Fruit fly (Drosophila melanogaster) whole organism, prepupa: Measurements from ENCODE around the gene CG13760.

ENCODE experiments used
- Blimp-1 ChIP-seq: fragments of 200-800 bp; sonication (Bioruptor generic); optimal IDR thresholded peaks from 3 replicates; lab custom pipeline; 2017; ENCODE audit warnings: missing biosample characterization, missing genetic modification characterization, mild to moderate bottlenecking, moderate library complexity, missing genetic modification reagents
- CG10631 ChIP-seq: fragments of 200-800 bp; sonication (Bioruptor generic); optimal IDR thresholded peaks from 2 replicates; lab custom pipeline; 2016; ENCODE audit warnings: missing biosample characterization, missing genetic modification characterization
- CG10669 ChIP-seq: fragments of 200-800 bp; sonication (Bioruptor generic); optimal IDR thresholded peaks from 3 replicates; lab custom pipeline; 2018; ENCODE audit warnings: missing biosample characterization, mild to moderate bottlenecking, missing genetic modification characterization, moderate library complexity
- CG11762 ChIP-seq: fragments of 200-800 bp; sonication (Bioruptor generic); optimal IDR thresholded peaks from 3 replicates; lab custom pipeline; 2016; ENCODE audit warnings: missing biosample characterization, missing genetic modification characterization; ENCODE audit not compliant: insufficient read depth
- CG15336 ChIP-seq: fragments of 200-800 bp; sonication (Bioruptor generic); IDR thresholded peaks from 2 replicates; pipeline ENCODE4 v1.3.6; 2022; ENCODE audit warnings: missing biosample characterization, missing genetic modification characterization
- CG1621 ChIP-seq: fragments of 200-800 bp; sonication (Bioruptor generic); optimal IDR thresholded peaks from 3 replicates; lab custom pipeline; 2018; ENCODE audit warnings: missing biosample characterization, mild to moderate bottlenecking, missing genetic modification characterization
- CG16779 ChIP-seq: fragments of 200-800 bp; sonication (Bioruptor generic); optimal IDR thresholded peaks from 3 replicates; lab custom pipeline; 2017; ENCODE audit warnings: missing biosample characterization, mild to moderate bottlenecking, missing genetic modification characterization
- CG31627 ChIP-seq: fragments of 200-800 bp; sonication (Bioruptor generic); optimal IDR thresholded peaks from 3 replicates; lab custom pipeline; 2016; ENCODE audit warnings: missing biosample characterization, missing genetic modification characterization
- CG32006 ChIP-seq: fragments of 200-800 bp; sonication (Bioruptor generic); optimal IDR thresholded peaks from 3 replicates; lab custom pipeline; 2017; ENCODE audit warnings: missing biosample characterization, mild to moderate bottlenecking, missing genetic modification characterization
- CG4318 ChIP-seq: fragments of 200-800 bp; sonication (Bioruptor generic); optimal IDR thresholded peaks from 3 replicates; lab custom pipeline; 2017; ENCODE audit warnings: missing biosample characterization, mild to moderate bottlenecking, missing genetic modification characterization
- CG6276 ChIP-seq: fragments of 200-800 bp; sonication (Bioruptor generic); optimal IDR thresholded peaks from 2 replicates; lab custom pipeline; 2017; ENCODE audit warnings: missing biosample characterization, mild to moderate bottlenecking, missing genetic modification characterization
- CG6792 ChIP-seq: fragments of 200-800 bp; sonication (Bioruptor generic); optimal IDR thresholded peaks from 3 replicates; lab custom pipeline; 2016; ENCODE audit warnings: missing biosample characterization, missing genetic modification characterization
- CG6854 ChIP-seq: fragments of 200-800 bp; sonication (Bioruptor generic); optimal IDR thresholded peaks from 2 replicates; lab custom pipeline; 2017; ENCODE audit warnings: missing biosample characterization, mild to moderate bottlenecking, missing genetic modification characterization
- CG7368 ChIP-seq: fragments of 200-800 bp; sonication (Bioruptor generic); optimal IDR thresholded peaks from 3 replicates; lab custom pipeline; 2016; ENCODE audit warnings: missing biosample characterization, missing genetic modification characterization
- CG8632 ChIP-seq: fragments of 200-800 bp; sonication (Bioruptor generic); optimal IDR thresholded peaks from 3 replicates; lab custom pipeline; 2016; ENCODE audit warnings: missing biosample characterization, missing genetic modification characterization
- CG9139 ChIP-seq: fragments of 200-800 bp; sonication (Bioruptor generic); optimal IDR thresholded peaks from 3 replicates; lab custom pipeline; 2017; ENCODE audit warnings: missing biosample characterization, mild to moderate bottlenecking, missing genetic modification characterization
- Eip75B ChIP-seq: fragments of 200-800 bp; sonication (Bioruptor generic); optimal IDR thresholded peaks from 3 replicates; lab custom pipeline; 2016; ENCODE audit warnings: missing biosample characterization, missing genetic modification characterization
- Eip78C ChIP-seq: fragments of 200-800 bp; sonication (Bioruptor generic); peaks from one replicate; lab custom pipeline; 2016; ENCODE audit warnings: missing biosample characterization, missing genetic modification characterization
- Eip93F ChIP-seq: fragments of 200-800 bp; sonication (Bioruptor generic); optimal IDR thresholded peaks from 2 replicates; lab custom pipeline; 2016; ENCODE audit warnings: missing biosample characterization, mild to moderate bottlenecking, missing genetic modification characterization
- Hr39 ChIP-seq: fragments of 200-800 bp; sonication (Bioruptor generic); optimal IDR thresholded peaks from 2 replicates; lab custom pipeline; 2016; ENCODE audit warnings: missing biosample characterization, missing genetic modification characterization
- OdsH ChIP-seq: fragments of 200-800 bp; sonication (Bioruptor generic); optimal IDR thresholded peaks from 3 replicates; lab custom pipeline; 2016; ENCODE audit warnings: missing biosample characterization, missing genetic modification characterization
- Sox102F ChIP-seq: fragments of 200-800 bp; sonication (Bioruptor generic); optimal IDR thresholded peaks from 2 replicates; lab custom pipeline; 2016; ENCODE audit warnings: missing biosample characterization, mild to moderate bottlenecking, missing genetic modification characterization
- Sox14 ChIP-seq: fragments of 200-800 bp; sonication (Bioruptor generic); optimal IDR thresholded peaks from 3 replicates; lab custom pipeline; 2016; ENCODE audit warnings: missing biosample characterization, missing genetic modification characterization
- Sox15 ChIP-seq: fragments of 200-800 bp; sonication (Bioruptor generic); optimal IDR thresholded peaks from 3 replicates; lab custom pipeline; 2016; ENCODE audit warnings: missing biosample characterization, missing genetic modification characterization
- achi ChIP-seq: fragments of 200-800 bp; sonication (Bioruptor generic); optimal IDR thresholded peaks from 3 replicates; lab custom pipeline; 2016; ENCODE audit warnings: missing biosample characterization, missing genetic modification characterization
- acj6 ChIP-seq: fragments of 200-800 bp; sonication (Bioruptor generic); optimal IDR thresholded peaks from 3 replicates; lab custom pipeline; 2016; ENCODE audit warnings: missing biosample characterization, missing genetic modification characterization
- dac ChIP-seq: fragments of 200-800 bp; sonication (Bioruptor generic); optimal IDR thresholded peaks from 2 replicates; lab custom pipeline; 2017; ENCODE audit warnings: missing biosample characterization, mild to moderate bottlenecking, missing genetic modification characterization
- dsx ChIP-seq: fragments of 200-800 bp; optimal IDR thresholded peaks from 3 replicates; lab custom pipeline; 2019; ENCODE audit warnings: missing biosample characterization, mild to moderate bottlenecking, missing genetic modification characterization, moderate library complexity; ENCODE audit not compliant: poor library complexity, severe bottlenecking
- eg ChIP-seq: fragments of 200-800 bp; sonication (Bioruptor generic); IDR thresholded peaks from 3 replicates; pipeline ENCODE4 v1.3.6; 2022; ENCODE audit warnings: missing biosample characterization, missing genetic modification characterization
- esn ChIP-seq: fragments of 200-800 bp; sonication (Bioruptor generic); optimal IDR thresholded peaks from 2 replicates; lab custom pipeline; 2016; ENCODE audit warnings: missing biosample characterization, mild to moderate bottlenecking, missing genetic modification characterization, moderate library complexity
- fd59A ChIP-seq: fragments of 200-800 bp; sonication (Bioruptor generic); optimal IDR thresholded peaks from 2 replicates; lab custom pipeline; 2017; ENCODE audit warnings: missing biosample characterization, mild to moderate bottlenecking, missing genetic modification characterization, missing genetic modification reagents
- fkh ChIP-seq: fragments of 200-800 bp; sonication (Bioruptor generic); optimal IDR thresholded peaks from 3 replicates; lab custom pipeline; 2017; ENCODE audit warnings: missing biosample characterization, mild to moderate bottlenecking, missing genetic modification characterization, moderate library complexity
- lz ChIP-seq: fragments of 200-800 bp; sonication (Bioruptor generic); optimal IDR thresholded peaks from 3 replicates; lab custom pipeline; 2016; ENCODE audit warnings: missing biosample characterization, missing genetic modification characterization
- net ChIP-seq: fragments of 200-800 bp; sonication (Bioruptor generic); optimal IDR thresholded peaks from 3 replicates; lab custom pipeline; 2016; ENCODE audit warnings: missing biosample characterization, missing genetic modification characterization
- salr ChIP-seq, 2 experiments: fragments of 200-800 bp; sonication (Bioruptor generic); optimal IDR thresholded peaks; 3 replicates each; lab custom pipeline; 2016 to 2018; ENCODE audit warnings: missing biosample characterization in 2 of 2, missing genetic modification characterization in 2 of 2, mild to moderate bottlenecking in 1 of 2
- spab ChIP-seq: fragments of 200-800 bp; sonication (Bioruptor generic); optimal IDR thresholded peaks from 2 replicates; lab custom pipeline; 2017; ENCODE audit warnings: missing biosample characterization, mild to moderate bottlenecking, missing genetic modification characterization, missing genetic modification reagents
- ss ChIP-seq, 2 experiments: fragments of 200-800 bp; sonication (Bioruptor generic); optimal IDR thresholded peaks; 2 replicates in 1 of 2; 3 replicates in 1 of 2; lab custom pipeline; 2017 to 2018; ENCODE audit warnings: mild to moderate bottlenecking in 2 of 2, missing biosample characterization in 2 of 2, missing genetic modification characterization in 2 of 2, moderate library complexity in 1 of 2
- svp ChIP-seq: fragments of 200-800 bp; sonication (Bioruptor generic); peaks from one replicate; lab custom pipeline; 2016; ENCODE audit warnings: missing biosample characterization, missing genetic modification characterization
- topi ChIP-seq: fragments of 200-800 bp; sonication (Bioruptor generic); optimal IDR thresholded peaks from 3 replicates; lab custom pipeline; 2016; ENCODE audit warnings: missing biosample characterization, missing genetic modification characterization
- vri ChIP-seq: fragments of 200-800 bp; sonication (Bioruptor generic); optimal IDR thresholded peaks from 3 replicates; lab custom pipeline; 2016; ENCODE audit warnings: missing biosample characterization, mild to moderate bottlenecking, missing genetic modification characterization

Gene CG13760

dm6 chrX:2545328-2545758 lies 40.2 kb downstream of the CG13760 start, which contains the start of gene trol (continued):
- TF ChIP-seq Eip93F (no peak), CG10669 (GFP tag; lab: Kevin White, UChicago) (no peak), CG31627 (GFP tag; lab: Kevin White, UChicago) (no peak), CG7368 (no peak), Hr39 (GFP tag; lab: Kevin White, UChicago) (no peak), CG11762 (no peak), Eip78C (GFP tag; lab: Kevin White, UChicago) (peak; percentile 63), lz (no peak), CG6276 (peak; percentile 37), spab (no peak), CG4318 (GFP tag; lab: Kevin White, UChicago) (no peak), CG8632 (no peak), vri (GFP tag; lab: Kevin White, UChicago) (peak; percentile 53), OdsH (no peak), svp (peak; percentile 91), Blimp-1 (GFP tag; lab: Kevin White, UChicago) (no peak), topi (peak; percentile 19), fd59A (GFP tag; lab: Kevin White, UChicago) (no peak), fkh (no peak), Sox15 (GFP tag; lab: Kevin White, UChicago) (no peak), Sox102F (peak; percentile 23), CG6854 (peak; percentile 85), achi (GFP tag; lab: Kevin White, UChicago) (peak; percentile 11), Eip75B (GFP tag; lab: Kevin White, UChicago) (peak; percentile 19), Sox14 (GFP tag; lab: Kevin White, UChicago) (peak; percentile 19), CG16779 (peak; percentile 5), acj6 (GFP tag; lab: Kevin White, UChicago) (no peak), ss (GFP tag; optimal IDR thresholded peaks at IDR 0.05; lab: Kevin White, UChicago) (peak; percentile 42 to 72), dac (GFP tag; lab: Kevin White, UChicago) (no peak), CG1621 (tag; lab: Kevin White, UChicago) (peak; percentile 28), CG15336 (GFP tag; lab: Robert Waterston, UW) (peak; percentile 25; the same call in 1 of the 2 replicates), dsx (GFP tag; lab: Kevin White, UChicago) (peak; percentile 20), CG32006 (GFP tag; lab: Kevin White, UChicago) (peak; percentile 8), salr (GFP tag; optimal IDR thresholded peaks at IDR 0.05; lab: Kevin White, UChicago) (no peak), eg (GFP tag; lab: Robert Waterston, UW) (peak; percentile 45; the same call in 1 of the 3 replicates), CG10631 (no peak)

DNA sequence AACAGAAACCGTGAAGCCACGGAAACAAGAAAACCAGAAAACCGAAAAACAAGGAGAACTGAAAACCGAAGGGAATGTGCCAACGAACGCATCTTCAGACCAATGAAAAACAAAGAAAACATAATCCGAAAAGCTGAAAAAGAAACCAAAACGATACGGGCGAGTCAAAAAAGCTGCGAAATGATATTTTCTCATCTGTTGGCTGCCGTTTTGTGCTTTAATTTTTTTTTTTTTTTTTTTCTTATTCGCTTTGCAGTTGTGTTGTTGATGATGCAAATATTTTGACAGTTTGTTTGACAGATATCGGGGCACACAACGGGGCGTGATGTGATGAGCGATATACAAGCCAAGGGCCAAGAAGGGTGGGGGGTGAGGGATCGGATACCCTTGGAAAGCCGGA lies 43.0 kb downstream of the CG13760 start:
- peak; percentile 46 for TF ChIP-seq Eip78C (GFP tag; lab: Kevin White, UChicago)
- no peak for TF ChIP-seq CG9139
- no peak for TF ChIP-seq CG6792
- TF ChIP-seq svp, result peak; percentile 44
- no peak for TF ChIP-seq Sox14 (GFP tag; lab: Kevin White, UChicago)
- no peak for TF ChIP-seq esn
- TF ChIP-seq CG31627 (GFP tag; lab: Kevin White, UChicago), result no peak
- TF ChIP-seq eg (GFP tag; lab: Robert Waterston, UW), result peak; percentile 21; the same call in 1 of the 3 replicates
- TF ChIP-seq Eip93F, result no peak
- peak in 1 of 2 experiments; percentile 24 for TF ChIP-seq ss (GFP tag; optimal IDR thresholded peaks at IDR 0.05; lab: Kevin White, UChicago)
- TF ChIP-seq Sox15 (GFP tag; lab: Kevin White, UChicago), result no peak
- TF ChIP-seq net (GFP tag; lab: Kevin White, UChicago), result peak; percentile 5
- no peak for TF ChIP-seq dsx (GFP tag; lab: Kevin White, UChicago)
- no peak for TF ChIP-seq CG8632
